Fruit fly (Drosophila melanogaster) whole organism, embryonic: ENCODE data around the gene Scgbeta.

Experiments used
- CG10267 ChIP-seq: fragments of 200-800 bp; sonication (Bioruptor generic); optimal IDR thresholded peaks from 2 replicates; lab custom pipeline; 2018; ENCODE audit warnings: missing biosample characterization, mild to moderate bottlenecking, missing genetic modification characterization, moderate library complexity
- CG17328 ChIP-seq: fragments of 200-800 bp; sonication (Bioruptor generic); IDR thresholded peaks from 2 replicates; pipeline ENCODE4 v1.3.6; 2022; ENCODE audit warnings: missing biosample characterization, missing genetic modification characterization
- CG2678 ChIP-seq: fragments of 200-800 bp; sonication (Bioruptor generic); optimal IDR thresholded peaks from 3 replicates; lab custom pipeline; 2019; ENCODE audit warnings: missing biosample characterization, mild to moderate bottlenecking, missing genetic modification characterization, moderate library complexity
- CG7556 ChIP-seq: fragments of 200-800 bp; sonication (Bioruptor generic); optimal IDR thresholded peaks from 2 replicates; lab custom pipeline; 2017; ENCODE audit warnings: missing biosample characterization, mild to moderate bottlenecking, missing genetic modification characterization
- Nf-YB ChIP-seq: fragments of 200-800 bp; sonication (Bioruptor generic); optimal IDR thresholded peaks from 3 replicates; lab custom pipeline; 2019; ENCODE audit warnings: missing biosample characterization, mild to moderate bottlenecking, missing genetic modification characterization, moderate library complexity
- Opbp ChIP-seq: fragments of 200-800 bp; sonication (Bioruptor generic); IDR thresholded peaks from 3 replicates; pipeline ENCODE4 v1.3.6; 2022; ENCODE audit warnings: missing biosample characterization, missing genetic modification characterization; ENCODE audit not compliant: partially characterized antibody
- YL-1 ChIP-seq: fragments of 200-800 bp; sonication (Bioruptor generic); optimal IDR thresholded peaks from 3 replicates; lab custom pipeline; 2017; ENCODE audit warnings: missing biosample characterization, mild to moderate bottlenecking, missing genetic modification characterization
- ems ChIP-seq: fragments of 200-800 bp; sonication (Bioruptor generic); optimal IDR thresholded peaks from 3 replicates; lab custom pipeline; 2016; ENCODE audit warnings: missing biosample characterization, missing genetic modification characterization
- ken ChIP-seq: fragments of 200-800 bp; sonication (Bioruptor generic); IDR thresholded peaks from 3 replicates; pipeline ENCODE4 v1.3.6; 2022; ENCODE audit warnings: missing biosample characterization, missing genetic modification characterization
- knrl ChIP-seq: fragments of 200-800 bp; sonication (Bioruptor generic); IDR thresholded peaks from 3 replicates; pipeline ENCODE4 v1.3.6; 2022; ENCODE audit warnings: missing biosample characterization, missing genetic modification characterization; ENCODE audit not compliant: partially characterized antibody
- wor ChIP-seq: fragments of 200-800 bp; sonication (Bioruptor generic); IDR thresholded peaks from 2 replicates; pipeline ENCODE4 v1.3.6; 2022; ENCODE audit warnings: missing biosample characterization, missing genetic modification characterization
- zfh1 ChIP-seq: fragments of 200-800 bp; sonication (Bioruptor generic); IDR thresholded peaks from 3 replicates; pipeline ENCODE4 v1.3.6; 2022; ENCODE audit warnings: missing biosample characterization, missing genetic modification characterization

DNA sequence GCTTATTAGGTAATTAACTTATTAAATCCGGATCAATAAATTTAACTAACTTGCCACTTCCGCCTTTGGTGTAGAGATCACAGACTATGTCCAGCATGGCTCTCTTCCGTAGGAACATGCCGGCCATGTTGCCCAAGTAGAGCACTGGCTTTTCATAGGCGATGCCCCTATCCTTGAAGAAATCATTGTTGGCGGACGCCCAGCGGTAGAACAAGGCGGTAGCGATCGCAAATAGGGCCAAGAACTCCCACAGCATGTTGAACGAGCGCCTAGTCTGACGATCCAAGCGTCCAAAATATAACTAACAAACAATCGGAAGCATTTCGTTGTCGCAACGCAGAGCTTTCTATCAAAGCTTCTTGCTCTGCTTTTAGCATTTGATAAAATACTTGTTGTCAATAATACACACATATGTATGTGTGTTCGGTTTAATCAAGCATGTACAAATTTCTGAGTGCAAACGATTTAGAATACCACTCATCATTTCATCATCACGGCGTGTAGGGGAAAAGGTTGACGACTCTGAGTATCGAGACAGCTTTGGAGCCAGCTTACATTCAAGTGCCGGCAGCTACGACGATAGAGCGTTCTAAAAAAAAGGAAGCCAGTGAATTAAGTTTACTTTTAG, 23.5 kb downstream of the Scgbeta start, which contains the start of gene Cyp9f3:
- TF ChIP-seq CG7556 (GFP tag; lab: Kevin White, UChicago) (no peak), Nf-YB (no peak), zfh1 (GFP tag; lab: Robert Waterston, UW) (no peak), ems (no peak), knrl (GFP tag; lab: Robert Waterston, UW) (no peak), wor (GFP tag; lab: Robert Waterston, UW) (no peak), CG17328 (GFP tag; lab: Robert Waterston, UW) (no peak), Opbp (GFP tag; lab: Robert Waterston, UW) (no peak), YL-1 (GFP tag; lab: Kevin White, UChicago) (no peak), CG10267 (tag; lab: Kevin White, UChicago) (no peak), CG2678 (tag; lab: Kevin White, UChicago) (no peak), ken (GFP tag; lab: Robert Waterston, UW) (no peak)
